Worm (Caenorhabditis elegans) whole organism, L4/young adult: ENCODE measurements around the gene F08D12.15.

ENCODE experiments used
- W03F9.2 ChIP-seq: fragments of 150-350 bp; optimal IDR thresholded peaks from 2 replicates; lab custom pipeline; 2014; ENCODE audit warnings: missing biosample characterization, missing genetic modification characterization
- dao-5 ChIP-seq: sonication (generic microtip); optimal IDR thresholded peaks from 2 replicates; lab custom pipeline; 2016; ENCODE audit warnings: missing genotype, missing genetic modification characterization, moderate library complexity, missing compliant biosample characterization
- him-1 ChIP-seq: sonication (generic microtip); optimal IDR thresholded peaks from 2 replicates; lab custom pipeline; 2016; ENCODE audit warnings: missing genotype, missing genetic modification reagents, missing genetic modification characterization, missing compliant biosample characterization

The F08D12.15 gene

ce11 chrII:2773534-2773933, 7.1 kb downstream of the F08D12.15 start, which contains the start of gene sdz-9:
TSS of gene sdz-9 (minus strand) at chrII:2773634.
- TF ChIP-seq W03F9.2 (tag; lab: Kevin White, UChicago): no peak

DNA sequence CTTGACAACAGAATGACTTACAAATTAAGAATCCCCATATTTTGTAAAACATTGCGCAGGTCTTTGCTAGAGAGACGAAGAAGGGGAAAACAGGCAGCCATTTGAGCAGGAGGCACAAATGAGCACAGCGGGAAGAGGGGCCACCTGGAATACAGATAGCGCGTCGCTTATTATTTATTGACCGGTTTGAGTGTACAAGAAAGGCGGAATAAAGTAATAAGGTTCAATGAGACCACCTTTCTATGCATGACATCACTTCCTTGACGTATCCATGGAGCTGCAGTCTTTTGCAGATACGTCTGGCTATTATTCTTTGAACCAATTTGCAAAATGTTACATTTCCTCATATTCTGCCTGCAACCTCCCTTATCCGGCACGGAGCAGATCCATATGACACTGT, 8.5 kb downstream of the F08D12.15 start, which contains the start of gene fbxb-111:
Gene fbxb-111 (minus strand): TSS at position 101 of the 400 bp plus-strand sequence.
- TF ChIP-seq dao-5 (tag; lab: Kevin White, UChicago) (no peak), him-1 (no peak), W03F9.2 (tag; lab: Kevin White, UChicago) (no peak)

DNA sequence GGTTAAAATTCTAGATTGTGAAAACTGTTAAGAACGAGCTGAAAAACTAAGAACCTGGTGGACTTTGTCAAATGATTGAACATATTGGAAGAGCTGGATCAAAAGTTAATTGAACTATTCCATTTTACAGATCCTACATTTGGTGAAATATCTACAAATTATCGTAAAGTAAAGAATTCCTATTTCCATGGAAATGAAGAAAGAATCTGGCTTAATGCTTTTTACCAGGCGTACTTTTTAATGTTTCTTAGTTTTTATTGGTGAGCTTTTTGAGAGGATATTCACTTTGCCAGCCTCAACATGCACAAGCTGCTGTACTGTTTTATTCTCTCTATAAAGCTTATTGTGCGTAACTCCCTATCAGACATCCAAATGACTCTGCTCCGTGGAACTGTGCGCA, 11.4 kb downstream of the F08D12.15 start, which contains the start of gene F08D12.4:
Gene F08D12.4 (plus strand): TSS at position 301 of the 400 bp plus-strand sequence.
- TF ChIP-seq dao-5 (tag; lab: Kevin White, UChicago) (no peak), him-1 (no peak), W03F9.2 (tag; lab: Kevin White, UChicago) (no peak)

DNA sequence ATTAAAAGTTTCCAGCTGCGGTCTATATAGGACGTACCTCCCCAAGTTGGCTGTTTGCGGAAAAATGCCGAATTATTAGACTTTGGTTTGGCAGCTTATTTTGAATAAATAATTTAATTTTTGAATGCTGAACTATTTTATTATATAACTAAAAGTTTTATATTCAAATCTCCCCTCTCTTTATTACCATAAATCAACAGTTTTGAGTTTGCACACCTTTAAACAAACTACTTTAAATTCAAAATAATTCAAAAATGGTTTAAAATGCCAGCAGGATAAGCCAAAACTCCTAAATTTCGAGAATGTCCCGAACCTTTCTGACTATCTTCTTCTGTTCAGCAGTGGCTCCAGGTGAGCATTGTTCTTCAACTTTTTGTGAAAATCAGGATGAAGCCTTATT, 12.8 kb downstream of the F08D12.15 start, which contains the start of gene F08D12.3:
Gene F08D12.3 (plus strand): TSS at position 301 of the 400 bp plus-strand sequence.
- TF ChIP-seq dao-5 (tag; lab: Kevin White, UChicago) (no peak), W03F9.2 (tag; lab: Kevin White, UChicago) (no peak), him-1 (no peak)

- TF ChIP-seq dao-5 (tag; lab: Kevin White, UChicago): no peak
- TF ChIP-seq him-1: no peak
- no peak for TF ChIP-seq W03F9.2 (tag; lab: Kevin White, UChicago)
Observed at ce11 chrII:2780804-2781203, 14.4 kb downstream of the F08D12.15 start.

- no peak for TF ChIP-seq him-1
- no peak for TF ChIP-seq dao-5 (tag; lab: Kevin White, UChicago)
- TF ChIP-seq W03F9.2 (tag; lab: Kevin White, UChicago): no peak
Observed at ce11 chrII:2781355-2781754, 14.9 kb downstream of the F08D12.15 start, which contains the start of gene F08D12.2. TSS of gene F08D12.2 (plus strand) at chrII:2781655.

DNA sequence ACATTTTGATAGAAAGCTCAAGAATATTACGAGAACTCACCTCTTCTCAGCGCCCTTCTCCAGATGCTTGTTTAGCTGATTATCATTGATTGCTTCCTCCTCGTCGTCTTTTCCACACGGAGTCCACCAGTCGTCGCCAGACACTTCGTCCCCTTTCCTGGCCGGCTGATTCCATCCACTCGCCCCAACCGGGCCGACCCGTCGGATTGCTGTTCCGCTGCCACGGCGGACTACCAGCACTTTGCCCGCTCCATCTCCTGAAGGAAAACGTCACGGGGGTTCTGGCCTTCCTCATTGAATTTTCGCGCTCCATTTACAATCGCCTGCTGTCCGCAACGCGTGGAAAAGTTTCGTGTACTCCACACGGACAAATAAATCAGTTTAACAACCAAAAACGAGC, 16.9 kb downstream of the F08D12.15 start:
- no peak for TF ChIP-seq dao-5 (tag; lab: Kevin White, UChicago)
- TF ChIP-seq W03F9.2 (tag; lab: Kevin White, UChicago): no peak
- TF ChIP-seq him-1: no peak

DNA sequence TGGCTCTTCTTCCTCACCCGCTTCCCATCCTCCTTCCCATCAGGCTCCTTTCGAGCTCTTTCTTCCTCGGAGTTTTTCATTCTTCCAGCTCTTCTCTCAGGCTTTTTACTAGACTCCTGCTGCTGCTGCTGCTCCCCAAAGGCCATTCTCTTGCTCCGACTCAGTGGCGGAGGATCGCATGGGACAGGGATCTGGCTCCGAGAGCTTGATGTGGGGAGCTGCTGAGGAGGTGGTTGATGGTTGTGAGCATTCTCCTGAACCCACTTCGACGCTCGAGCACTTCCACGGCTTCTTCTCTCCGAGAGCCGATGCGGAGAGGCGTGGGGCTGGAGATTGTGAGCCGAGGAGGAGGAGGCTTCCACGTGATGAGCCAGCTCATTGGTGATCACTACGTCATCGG, 19.4 kb downstream of the F08D12.15 start:
- TF ChIP-seq dao-5 (tag; lab: Kevin White, UChicago): no peak
- TF ChIP-seq him-1: no peak
- TF ChIP-seq W03F9.2 (tag; lab: Kevin White, UChicago): no peak

DNA sequence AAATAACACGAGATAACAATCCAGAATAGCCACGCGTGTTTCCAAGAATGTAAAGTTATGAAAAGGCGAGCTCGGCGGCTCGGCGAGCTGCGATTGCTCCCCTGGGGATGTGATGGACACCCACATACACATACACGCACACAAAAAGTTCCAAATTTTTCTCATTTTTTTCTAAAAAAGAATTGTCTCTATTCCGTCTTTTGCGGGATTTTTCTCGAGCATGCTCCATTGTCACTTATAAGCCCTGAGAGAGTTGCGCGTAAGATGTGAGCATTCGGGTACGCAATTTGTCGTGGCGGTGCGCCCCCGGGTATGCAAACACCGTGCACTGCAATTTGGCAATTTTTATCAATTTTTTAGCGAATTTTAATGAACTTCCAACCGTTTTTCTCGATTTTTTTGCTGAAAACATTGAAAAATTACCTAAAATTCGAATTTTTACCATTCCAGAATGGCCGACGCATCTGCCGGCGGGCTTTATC, 20.6 kb downstream of the F08D12.15 start, which contains the start of the genes F08D12.12 and srpa-72:
Gene F08D12.12 (minus strand): TSS at position 51 of the 482 bp plus-strand sequence.
Gene srpa-72 (plus strand): TSS at position 451 of the 482 bp plus-strand sequence.
- TF ChIP-seq dao-5 (tag; lab: Kevin White, UChicago): no peak

- TF ChIP-seq W03F9.2 (tag; lab: Kevin White, UChicago) (no peak), dao-5 (tag; lab: Kevin White, UChicago) (no peak), him-1 (no peak)
Observed at ce11 chrII:2787849-2788248, 21.4 kb downstream of the F08D12.15 start.

- TF ChIP-seq W03F9.2 (tag; lab: Kevin White, UChicago) (no peak), him-1 (no peak), dao-5 (tag; lab: Kevin White, UChicago) (no peak)
Observed at ce11 chrII:2791693-2792092, 25.3 kb downstream of the F08D12.15 start.

DNA sequence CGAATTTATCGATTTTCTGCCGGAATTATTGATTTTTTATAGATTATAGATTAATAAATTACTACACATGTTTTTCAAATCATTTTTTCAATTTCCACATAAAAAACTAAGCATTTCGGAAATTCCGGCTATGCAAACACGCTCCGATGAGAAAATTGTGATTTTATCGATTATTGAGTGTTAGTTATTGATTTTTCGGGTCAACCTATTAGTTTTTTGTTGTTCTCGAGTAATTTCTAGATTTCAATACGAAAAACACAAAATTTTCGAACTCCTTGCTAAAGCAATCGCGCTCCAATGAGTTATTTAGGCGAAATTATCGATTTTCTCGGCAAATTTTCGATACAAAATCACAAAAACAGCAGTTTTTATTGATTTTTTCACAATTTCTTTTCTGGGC, 29.0 kb downstream of the F08D12.15 start:
- TF ChIP-seq dao-5 (tag; lab: Kevin White, UChicago) (no peak), him-1 (no peak), W03F9.2 (tag; lab: Kevin White, UChicago) (no peak)

DNA sequence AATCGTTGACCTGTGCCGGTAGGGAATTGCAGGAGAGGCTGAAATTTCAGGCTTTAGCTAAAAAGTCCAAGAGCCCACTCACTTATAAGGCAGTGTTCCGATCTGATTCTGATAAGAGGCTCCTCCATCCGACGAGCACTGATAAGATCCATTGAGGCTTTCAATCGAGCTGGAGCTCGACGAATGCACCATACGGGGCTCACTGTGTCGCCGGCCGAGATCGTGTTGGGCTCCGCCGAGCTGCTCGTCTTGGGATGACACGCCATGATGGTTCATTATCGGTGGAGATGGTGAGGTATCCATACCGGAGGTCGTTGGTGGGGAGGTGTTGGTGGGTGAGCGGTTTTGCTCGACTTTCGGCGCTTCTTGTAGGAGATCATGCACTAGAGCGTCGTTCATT, 30.0 kb downstream of the F08D12.15 start:
- TF ChIP-seq him-1 (no peak), W03F9.2 (tag; lab: Kevin White, UChicago) (no peak)

ce11 chrII:2797951-2798350, 31.5 kb downstream of the F08D12.15 start:
- TF ChIP-seq him-1: no peak
- TF ChIP-seq dao-5 (tag; lab: Kevin White, UChicago): no peak
- no peak for TF ChIP-seq W03F9.2 (tag; lab: Kevin White, UChicago)
